Worm (Caenorhabditis elegans): Measurements from ENCODE around the gene fbxa-78.

- TF ChIP-seq egl-27 (tag; optimal IDR thresholded peaks at IDR 0.05) (no peak), snpc-4 (tag; optimal IDR thresholded peaks at IDR 0.05) (no peak), sptf-1 (tag; optimal IDR thresholded peaks at IDR 0.05) (no peak), ama-1 (optimal IDR thresholded peaks at IDR 0.05) (no peak), pax-3 (tag; optimal IDR thresholded peaks at IDR 0.05) (no peak), nhr-77 (tag; optimal IDR thresholded peaks at IDR 0.05) (no peak), lsy-2 (tag; optimal IDR thresholded peaks at IDR 0.05) (no peak), mef-2 (tag; optimal IDR thresholded peaks at IDR 0.05) (no peak)
Measured at ce11 chrIII:1221995-1222394, 36.3 kb downstream of the fbxa-78 start.

Measured in whole organism, L1 larva.